Worm (Caenorhabditis elegans) whole organism, mixed stage, embryonic: ENCODE data around the gene unc-52.

Experiments
- blmp-1 ChIP-seq: fragments of 150-350 bp; optimal IDR thresholded peaks from 2 replicates; lab custom pipeline; 2014; ENCODE audit warnings: missing biosample characterization, missing genetic modification characterization
- ceh-83 ChIP-seq: fragments of 200-800 bp; sonication (Bioruptor generic); optimal IDR thresholded peaks from 2 replicates; lab custom pipeline; 2018; ENCODE audit warnings: mild to moderate bottlenecking, missing genetic modification characterization, missing compliant biosample characterization
- elt-1 ChIP-seq: sonication (generic microtip); optimal IDR thresholded peaks from 2 replicates; lab custom pipeline; 2017; ENCODE audit warnings: missing genetic modification characterization, mild to moderate bottlenecking, missing compliant biosample characterization, antibody characterized with exemption, moderate library complexity, borderline replicate concordance; ENCODE audit not compliant: insufficient read depth
- mep-1 ChIP-seq: fragments of 150-350 bp; optimal IDR thresholded peaks from 2 replicates; lab custom pipeline; 2017; ENCODE audit warnings: missing biosample characterization, missing genetic modification reagents, missing genetic modification characterization, inconsistent platforms
- unc-62 ChIP-seq: fragments of 150-350 bp; optimal IDR thresholded peaks from 2 replicates; lab custom pipeline; 2014; ENCODE audit warnings: missing biosample characterization, missing genetic modification reagents, missing genetic modification characterization
- ztf-11 ChIP-seq: fragments of 150-350 bp; optimal IDR thresholded peaks from 2 replicates; lab custom pipeline; 2014; ENCODE audit warnings: missing biosample characterization, missing genetic modification characterization

DNA sequence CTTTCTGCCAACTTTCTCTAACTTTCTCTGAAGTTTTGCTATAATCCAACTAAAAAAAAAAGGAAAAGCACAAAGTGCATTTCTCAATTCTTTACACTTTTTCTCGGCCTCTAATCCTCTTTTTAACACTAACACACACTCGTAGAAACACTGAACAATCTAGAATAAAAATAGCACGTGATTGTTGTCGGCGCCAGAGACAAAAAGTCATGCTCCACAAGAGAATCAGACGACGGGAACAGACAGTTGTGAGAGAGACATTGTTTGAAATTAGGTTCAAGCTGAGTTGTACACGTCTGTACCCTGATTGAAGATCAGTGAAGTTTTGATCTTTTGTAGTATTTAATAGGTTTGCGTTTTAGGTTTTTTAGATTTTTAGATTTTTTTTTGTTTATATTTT lies 85.9 kb downstream of the unc-52 start:
- TF ChIP-seq unc-62 (GFP tag; lab: Kevin White, UChicago), result no peak
- no peak for TF ChIP-seq ztf-11 (tag; lab: Kevin White, UChicago)
- TF ChIP-seq elt-1, result no peak
- no peak for TF ChIP-seq ceh-83 (GFP tag; lab: Kevin White, UChicago)
- TF ChIP-seq mep-1 (tag; lab: Kevin White, UChicago), result no peak
- no peak for TF ChIP-seq blmp-1 (tag; lab: Kevin White, UChicago)
